Fruit fly (Drosophila melanogaster) whole organism: Measurements from ENCODE around the gene lab.

Experiments used
- Dll ChIP-seq: fragments of >200 bp; optimal IDR thresholded peaks from 2 replicates; lab custom pipeline; 2017
- usp ChIP-seq: fragments of >200 bp; optimal IDR thresholded peaks from 2 replicates; lab custom pipeline; 2017; ENCODE audit warnings: missing biosample characterization, missing genetic modification characterization, mixed read lengths

DNA sequence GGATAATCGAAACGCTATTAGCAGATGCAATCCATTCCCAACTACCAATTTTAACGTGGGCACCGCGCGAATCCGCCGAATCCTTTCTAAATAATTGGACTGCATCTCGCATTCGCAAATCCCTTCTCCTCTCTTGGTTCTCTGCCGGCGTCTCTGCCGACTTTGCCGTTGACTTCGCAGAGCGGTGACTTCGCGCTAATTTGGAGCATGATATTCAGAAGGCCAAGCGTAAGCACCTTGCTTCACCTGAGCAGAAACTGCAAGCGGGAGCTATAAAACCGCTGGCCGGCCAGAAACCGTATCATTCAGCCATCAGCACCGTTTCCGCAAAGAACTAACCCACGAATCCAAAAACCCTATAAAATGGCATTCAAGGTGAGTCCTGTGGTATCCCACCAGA, 25.4 kb upstream of the lab start, which contains the start of gene Ccp84Aa:
- no peak for TF ChIP-seq Dll
- TF ChIP-seq usp (GFP tag; lab: Kevin White, UChicago) = no peak
